Fruit fly (Drosophila melanogaster) whole organism, embryonic: Measurements from ENCODE around the gene Nup153.

Experiments used
- C15 ChIP-seq: fragments of 200-800 bp; sonication (Bioruptor generic); IDR thresholded peaks from 3 replicates; pipeline ENCODE4 v1.3.6; 2022; ENCODE audit warnings: missing biosample characterization, missing genetic modification characterization
- CG3838 ChIP-seq: fragments of 200-800 bp; sonication (Bioruptor generic); optimal IDR thresholded peaks from 3 replicates; lab custom pipeline; 2016; ENCODE audit warnings: missing biosample characterization, missing genetic modification characterization
- CG4360 ChIP-seq: fragments of 200-800 bp; sonication (Bioruptor generic); IDR thresholded peaks from 2 replicates; pipeline ENCODE4 v1.3.6; 2022; ENCODE audit warnings: missing biosample characterization, missing genetic modification characterization
- Doc3 ChIP-seq: fragments of 200-800 bp; sonication (Bioruptor generic); IDR thresholded peaks from 3 replicates; pipeline ENCODE4 v1.3.6; 2022; ENCODE audit warnings: missing biosample characterization, missing genetic modification characterization; ENCODE audit not compliant: partially characterized antibody
- Elba2 ChIP-seq: fragments of 200-800 bp; sonication (Bioruptor generic); optimal IDR thresholded peaks from 3 replicates; lab custom pipeline; 2016; ENCODE audit warnings: missing biosample characterization, missing genetic modification characterization
- H15 ChIP-seq: fragments of 200-800 bp; sonication (Bioruptor generic); IDR thresholded peaks from 3 replicates; pipeline ENCODE4 v1.3.6; 2022; ENCODE audit warnings: missing biosample characterization, missing genetic modification characterization
- gsb ChIP-seq: fragments of 200-800 bp; sonication (Bioruptor generic); IDR thresholded peaks from 2 replicates; pipeline ENCODE4 v1.3.6; 2022; ENCODE audit warnings: missing biosample characterization, missing genetic modification characterization
- pan ChIP-seq, 4 experiments: fragments of >200 bp in 3 of 4; fragments of 200-800 bp in 1 of 4; sonication (Bioruptor generic) in 1 of 4; optimal IDR thresholded peaks in 3 of 4; IDR thresholded peaks in 1 of 4; 2 replicates each; pipeline versions ENCODE4 v1.3.6 to Lab custom; 2017 to 2022; ENCODE audit warnings: missing biosample characterization in 2 of 4, missing genetic modification characterization in 2 of 4, mixed read lengths in 1 of 4
- trem ChIP-seq: fragments of 200-800 bp; optimal IDR thresholded peaks from 3 replicates; lab custom pipeline; 2019; ENCODE audit warnings: missing biosample characterization, mild to moderate bottlenecking, missing genetic modification characterization, moderate library complexity

DNA sequence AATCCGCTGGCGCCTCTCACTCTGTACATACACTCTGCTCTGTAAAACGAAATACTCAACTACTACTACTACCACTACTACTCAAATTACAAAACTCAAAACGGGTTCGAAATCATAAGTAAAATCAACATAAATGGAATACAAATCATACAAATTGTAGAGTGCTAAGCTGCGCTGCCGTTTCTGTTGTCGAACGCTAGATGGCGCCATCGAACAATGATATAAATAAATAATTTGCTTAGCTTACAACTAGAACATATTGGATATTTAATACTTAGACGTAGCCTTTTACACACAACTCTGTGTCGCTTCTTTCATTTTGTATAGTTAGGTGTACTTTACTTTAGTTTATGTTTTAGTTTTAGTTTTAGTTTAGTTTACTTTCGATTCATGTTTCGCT, 25.5 kb downstream of the Nup153 start:
- TF ChIP-seq pan (optimal IDR thresholded peaks at IDR 0.05; lab: Kevin White, UChicago) (no peak), pan (GFP tag; optimal IDR thresholded peaks at IDR 0.05 in 1 of 2, IDR thresholded peaks at IDR 0.05 in 1 of 2) (no peak), CG3838 (GFP tag; lab: Kevin White, UChicago) (no peak), C15 (no peak), gsb (no peak), Elba2 (no peak), CG4360 (GFP tag; lab: Robert Waterston, UW) (no peak), Doc3 (no peak), H15 (GFP tag; lab: Robert Waterston, UW) (no peak), trem (no peak)
